Worm (Caenorhabditis elegans): ENCODE results near the gene ttr-25.

ttr-25 gene

DNA sequence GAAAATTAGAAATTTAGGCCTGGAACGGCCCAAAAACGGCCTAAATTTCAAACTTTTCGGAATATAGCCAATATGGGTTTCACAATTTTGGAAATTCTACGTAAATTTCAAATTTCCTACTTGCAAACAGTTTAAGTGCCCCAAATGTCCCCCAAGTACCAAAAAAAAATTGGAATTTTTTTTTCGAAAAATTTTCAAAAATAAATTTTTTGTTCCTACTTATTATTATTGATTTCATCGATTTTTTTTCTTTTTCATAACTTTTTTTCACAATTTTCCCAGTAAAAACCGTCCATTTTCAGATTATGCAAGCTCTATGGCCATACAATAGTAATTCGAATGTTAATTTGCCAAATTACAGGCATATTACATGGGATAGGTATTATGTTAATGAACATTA lies 15.0 kb downstream of the ttr-25 start, which contains the start of gene Y51A2D.21:
Gene Y51A2D.21, plus strand, starts transcription at position 301 of the 400 bp plus-strand sequence.
- TF ChIP-seq skn-1 (tag; optimal IDR thresholded peaks at IDR 0.05): no peak

DNA sequence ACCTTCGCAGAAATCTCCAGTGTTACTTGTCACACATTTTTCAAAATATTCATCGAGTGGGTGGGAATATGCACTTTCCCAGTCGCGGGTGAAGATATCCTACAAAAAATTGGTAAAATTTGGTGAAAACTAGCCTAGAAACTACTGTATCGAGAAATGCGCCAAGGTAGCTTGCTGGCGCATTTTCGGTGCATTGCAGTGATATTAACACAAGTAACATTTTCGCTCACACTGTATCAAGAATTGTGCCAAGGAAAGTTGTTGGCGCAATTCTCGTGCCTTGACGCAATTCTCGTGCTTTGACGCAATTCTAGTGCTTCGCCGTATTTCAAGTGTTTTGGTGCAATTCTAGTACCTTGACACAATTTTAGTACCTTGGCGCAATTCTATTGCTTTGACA lies 16.7 kb downstream of the ttr-25 start:
- TF ChIP-seq mdt-29 (GFP tag; IDR thresholded peaks at IDR 0.05) (no peak), mes-2 (tag; optimal IDR thresholded peaks at IDR 0.05; ENCODE audit: poor library complexity, severe bottlenecking) (no peak), zfp-3 (GFP tag; conservative IDR thresholded peaks at IDR 0.05) (no peak; the same call in 1 of the 2 replicates), ctbp-1 (GFP tag; IDR thresholded peaks at IDR 0.05) (0 out of 2 replicates have a peak, but pooled peaks have one; percentile 47), unc-39 (tag; optimal IDR thresholded peaks at IDR 0.05) (no peak), ZK546.5 (tag; optimal IDR thresholded peaks at IDR 0.05) (no peak), lin-15B (tag; optimal IDR thresholded peaks at IDR 0.05) (no peak), ztf-11 (tag; optimal IDR thresholded peaks at IDR 0.05) (no peak), zag-1 (tag; optimal IDR thresholded peaks at IDR 0.05) (no peak), gei-8 (GFP tag; optimal IDR thresholded peaks at IDR 0.05) (peak; percentile 61), ceh-44 (GFP tag; IDR thresholded peaks at IDR 0.05) (no peak), daf-16 (GFP tag; optimal IDR thresholded peaks at IDR 0.05) (no peak), daf-16 (tag; optimal IDR thresholded peaks at IDR 0.05) (no peak), duxl-1 (tag; optimal IDR thresholded peaks at IDR 0.05; ENCODE audit: poor library complexity) (no peak), rbr-2 (tag; optimal IDR thresholded peaks at IDR 0.05) (no peak), nhr-28 (tag; optimal IDR thresholded peaks at IDR 0.05) (no peak), nhr-41 (GFP tag; IDR thresholded peaks at IDR 0.05) (no peak), unc-130 (GFP tag; optimal IDR thresholded peaks at IDR 0.05) (no peak), unc-62 (GFP tag; optimal IDR thresholded peaks at IDR 0.05 in 1 of 2) (peak in 1 of 2 experiments; percentile 46), unc-62 (tag; optimal IDR thresholded peaks at IDR 0.05) (no peak), hmg-1.1 (GFP tag; IDR thresholded peaks at IDR 0.05) (no peak), egl-43 (GFP tag; IDR thresholded peaks at IDR 0.05) (no peak), dmd-8 (GFP tag; IDR thresholded peaks at IDR 0.05) (no peak), pqm-1 (tag; optimal IDR thresholded peaks at IDR 0.05) (no peak), nhr-6 (tag; optimal IDR thresholded peaks at IDR 0.05) (no peak), lsy-2 (tag; optimal IDR thresholded peaks at IDR 0.05) (peak; percentile 77 to 82), aly-2 (tag; optimal IDR thresholded peaks at IDR 0.05) (no peak), ZK337.2 (GFP tag; IDR thresholded peaks at IDR 0.05) (no peak), zip-11 (GFP tag; IDR thresholded peaks at IDR 0.05) (no peak), lim-7 (GFP tag; IDR thresholded peaks at IDR 0.05) (no peak), Y75B8A.6 (GFP tag; IDR thresholded peaks at IDR 0.05) (no peak), cey-2 (tag; optimal IDR thresholded peaks at IDR 0.05; ENCODE audit: borderline replicate concordance, insufficient read depth) (no peak), F10B5.3 (tag; optimal IDR thresholded peaks at IDR 0.05) (no peak), fos-1 (tag; optimal IDR thresholded peaks at IDR 0.05) (no peak), tag-97 (GFP tag; IDR thresholded peaks at IDR 0.05) (no peak), F44E2.7 (GFP tag; IDR thresholded peaks at IDR 0.05) (no peak), spr-1 (tag; optimal IDR thresholded peaks at IDR 0.05) (no peak), skn-1 (tag; optimal IDR thresholded peaks at IDR 0.05) (no peak), hlh-11 (tag; optimal IDR thresholded peaks at IDR 0.05) (no peak), lin-39 (tag; optimal IDR thresholded peaks at IDR 0.05) (no peak), F37D6.2 (tag; optimal IDR thresholded peaks at IDR 0.05) (no peak), spr-3 (GFP tag; optimal IDR thresholded peaks at IDR 0.05) (peak; percentile 23), dmd-6 (GFP tag; IDR thresholded peaks at IDR 0.05) (peak; percentile 19; the same call in 1 of the 2 replicates), T20F7.1 (GFP tag; optimal IDR thresholded peaks at IDR 0.05) (peak; percentile 33), nhr-111 (GFP tag; optimal IDR thresholded peaks at IDR 0.05) (peak; percentile 11), snpc-4 (tag; optimal IDR thresholded peaks at IDR 0.05) (no peak), lin-13 (GFP tag; optimal IDR thresholded peaks at IDR 0.05) (peak; percentile 79), daf-12 (tag; optimal IDR thresholded peaks at IDR 0.05) (no peak), nhr-25 (tag; optimal IDR thresholded peaks at IDR 0.05; ENCODE audit: borderline replicate concordance, insufficient read depth) (peak; percentile 82), lin-38 (GFP tag; IDR thresholded peaks at IDR 0.05) (peak; percentile 51)

Data from whole organism, L4 larva.